Worm (Caenorhabditis elegans) whole organism, L2 larva: Measurements from ENCODE around the gene R13H7.2.

ENCODE experiments used
- F13H6.1 ChIP-seq: sonication (generic microtip); optimal IDR thresholded peaks from 2 replicates; lab custom pipeline; 2016; ENCODE audit warnings: missing genetic modification characterization, missing compliant biosample characterization
- R02D3.7 ChIP-seq: fragments of 150-350 bp; optimal IDR thresholded peaks from 2 replicates; lab custom pipeline; 2014; ENCODE audit warnings: missing biosample characterization, missing genetic modification characterization
- Y55F3AM.14 ChIP-seq: fragments of 200-800 bp; sonication (Bioruptor generic); optimal IDR thresholded peaks from 2 replicates; lab custom pipeline; 2018; ENCODE audit warnings: mild to moderate bottlenecking, missing genetic modification characterization, missing compliant biosample characterization
- ZK546.5 ChIP-seq: sonication (generic microtip); optimal IDR thresholded peaks from 2 replicates; lab custom pipeline; 2017; ENCODE audit warnings: missing biosample characterization, missing genetic modification characterization
- alr-1 ChIP-seq: fragments of 150-350 bp; optimal IDR thresholded peaks from 2 replicates; lab custom pipeline; 2014; ENCODE audit warnings: missing biosample characterization, missing genetic modification characterization
- ama-1 ChIP-seq: fragments of 150-350 bp; optimal IDR thresholded peaks from 2 replicates; lab custom pipeline; 2018; ENCODE audit warnings: inconsistent platforms
- blmp-1 ChIP-seq: sonication (generic microtip); optimal IDR thresholded peaks from 2 replicates; lab custom pipeline; 2017; ENCODE audit warnings: missing genetic modification characterization, mild to moderate bottlenecking, missing compliant biosample characterization, antibody characterized with exemption, moderate library complexity; ENCODE audit not compliant: insufficient read depth
- ceh-16 ChIP-seq: fragments of 150-350 bp; optimal IDR thresholded peaks from 2 replicates; lab custom pipeline; 2014; ENCODE audit warnings: missing biosample characterization, missing genetic modification characterization
- ceh-82 ChIP-seq: fragments of 150-350 bp; optimal IDR thresholded peaks from 2 replicates; lab custom pipeline; 2014; ENCODE audit warnings: missing biosample characterization, missing genetic modification characterization
- crh-2 ChIP-seq: sonication (generic microtip); optimal IDR thresholded peaks from 2 replicates; lab custom pipeline; 2017; ENCODE audit warnings: missing biosample characterization, missing genetic modification characterization
- fos-1 ChIP-seq: fragments of 150-350 bp; optimal IDR thresholded peaks from 2 replicates; lab custom pipeline; 2014; ENCODE audit warnings: missing biosample characterization, missing genetic modification characterization
- gmeb-1 ChIP-seq: fragments of 150-350 bp; optimal IDR thresholded peaks from 2 replicates; lab custom pipeline; 2014; ENCODE audit warnings: missing biosample characterization, missing genetic modification characterization
- lin-11 ChIP-seq: fragments of 150-350 bp; sonication (generic microtip); optimal IDR thresholded peaks from 2 replicates; lab custom pipeline; 2014; ENCODE audit warnings: missing biosample characterization, missing genetic modification characterization, inconsistent platforms, mixed read lengths
- lin-13 ChIP-seq: fragments of 150-350 bp; optimal IDR thresholded peaks from 2 replicates; lab custom pipeline; 2014; ENCODE audit warnings: missing biosample characterization, missing genetic modification reagents, missing genetic modification characterization
- lin-39 ChIP-seq: fragments of 150-350 bp; optimal IDR thresholded peaks from 2 replicates; lab custom pipeline; 2014; ENCODE audit warnings: missing biosample characterization, missing genetic modification reagents, missing genetic modification characterization
- lsy-2 ChIP-seq, 2 experiments: fragments of 150-350 bp in 1 of 2; sonication (generic microtip) in 1 of 2; optimal IDR thresholded peaks; 2 replicates each; lab custom pipeline; 2014 to 2017; ENCODE audit warnings: missing biosample characterization in 2 of 2, missing genetic modification characterization in 2 of 2
- mbf-1 ChIP-seq: sonication (generic microtip); optimal IDR thresholded peaks from 2 replicates; lab custom pipeline; 2017; ENCODE audit warnings: missing biosample characterization, missing genetic modification characterization
- nhr-10 ChIP-seq: sonication (generic microtip); optimal IDR thresholded peaks from 2 replicates; lab custom pipeline; 2017; ENCODE audit warnings: missing biosample characterization, missing genetic modification characterization
- nhr-11 ChIP-seq: fragments of 150-350 bp; optimal IDR thresholded peaks from 2 replicates; lab custom pipeline; 2014; ENCODE audit warnings: missing biosample characterization, missing genetic modification characterization
- nhr-12 ChIP-seq: fragments of 150-350 bp; optimal IDR thresholded peaks from 2 replicates; lab custom pipeline; 2014; ENCODE audit warnings: missing biosample characterization, missing genetic modification characterization
- nhr-129 ChIP-seq: fragments of 150-350 bp; optimal IDR thresholded peaks from 2 replicates; lab custom pipeline; 2014; ENCODE audit warnings: missing biosample characterization, missing genetic modification characterization
- nhr-21 ChIP-seq: fragments of 150-350 bp; optimal IDR thresholded peaks from 2 replicates; lab custom pipeline; 2014; ENCODE audit warnings: missing biosample characterization, missing genetic modification characterization
- nhr-23 ChIP-seq: fragments of 150-350 bp; optimal IDR thresholded peaks from 2 replicates; lab custom pipeline; 2014; ENCODE audit warnings: missing biosample characterization, missing genetic modification reagents, missing genetic modification characterization
- nhr-237 ChIP-seq: fragments of 150-350 bp; optimal IDR thresholded peaks from 2 replicates; lab custom pipeline; 2014; ENCODE audit warnings: missing biosample characterization, missing genetic modification characterization
- nhr-25 ChIP-seq: fragments of 150-350 bp; sonication (generic microtip); optimal IDR thresholded peaks from 3 replicates; lab custom pipeline; 2014; ENCODE audit warnings: missing biosample characterization, missing genetic modification characterization
- nhr-6 ChIP-seq: fragments of 150-350 bp; optimal IDR thresholded peaks from 2 replicates; lab custom pipeline; 2014; ENCODE audit warnings: missing biosample characterization, missing genetic modification characterization
- nhr-77 ChIP-seq: fragments of 150-350 bp; optimal IDR thresholded peaks from 2 replicates; lab custom pipeline; 2014; ENCODE audit warnings: missing biosample characterization, missing genetic modification characterization
- peb-1 ChIP-seq: fragments of 150-350 bp; optimal IDR thresholded peaks from 2 replicates; lab custom pipeline; 2014; ENCODE audit warnings: missing biosample characterization, missing genetic modification characterization
- skn-1 ChIP-seq: sonication (generic microtip); optimal IDR thresholded peaks from 2 replicates; lab custom pipeline; 2017; ENCODE audit warnings: missing biosample characterization, missing genetic modification characterization
- sma-3 ChIP-seq: sonication (generic microtip); optimal IDR thresholded peaks from 2 replicates; lab custom pipeline; 2016; ENCODE audit warnings: missing genetic modification reagents, missing genetic modification characterization, missing compliant biosample characterization
- unc-55 ChIP-seq: fragments of 150-350 bp; sonication (generic microtip); optimal IDR thresholded peaks from 3 replicates; lab custom pipeline; 2014; ENCODE audit warnings: missing biosample characterization, missing genetic modification reagents, missing genetic modification characterization
- unc-62 ChIP-seq: fragments of 150-350 bp; optimal IDR thresholded peaks from 2 replicates; lab custom pipeline; 2014; ENCODE audit warnings: missing biosample characterization, missing genetic modification reagents, missing genetic modification characterization
- zag-1 ChIP-seq: fragments of 150-350 bp; optimal IDR thresholded peaks from 2 replicates; lab custom pipeline; 2014; ENCODE audit warnings: missing biosample characterization, missing genetic modification characterization
- ztf-1 ChIP-seq: fragments of 200-800 bp; sonication (Bioruptor generic); conservative IDR thresholded peaks from 2 replicates; pipeline ENCODE4 v1.3.6; 2022; ENCODE audit warnings: missing genetic modification characterization, missing compliant biosample characterization
- ztf-11 ChIP-seq: sonication (generic microtip); optimal IDR thresholded peaks from 2 replicates; lab custom pipeline; 2017; ENCODE audit warnings: missing biosample characterization, missing genetic modification characterization
- ztf-4 ChIP-seq: fragments of 150-350 bp; optimal IDR thresholded peaks from 2 replicates; lab custom pipeline; 2014; ENCODE audit warnings: missing biosample characterization, missing genetic modification characterization

Gene R13H7.2

DNA sequence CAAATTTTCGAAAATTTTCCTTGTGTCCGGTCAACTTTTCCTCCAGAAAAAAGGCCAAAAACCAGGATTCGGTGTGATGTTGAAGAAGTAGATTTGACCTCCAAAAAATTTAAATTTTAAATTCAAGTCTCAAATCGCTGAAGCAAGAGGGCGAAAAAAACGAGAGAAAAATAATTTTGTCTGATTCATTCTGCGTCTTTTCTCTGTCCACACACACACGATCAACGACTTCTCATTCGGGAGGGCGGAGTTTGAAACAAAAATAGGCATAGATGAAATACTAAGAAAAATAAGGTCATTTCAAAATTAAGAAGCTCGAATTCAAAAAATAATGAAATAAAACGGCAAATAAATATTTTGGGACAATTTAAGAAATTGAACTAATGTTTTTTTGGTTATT is at the start of gene R13H7.2:
Gene R13H7.2 (minus strand): TSS at position 101 of the 400 bp plus-strand sequence.
- TF ChIP-seq nhr-129 (tag; lab: Kevin White, UChicago) (no peak), nhr-237 (tag; lab: Kevin White, UChicago) (no peak), blmp-1 (no peak), unc-55 (GFP tag; lab: Kevin White, UChicago) (no peak), nhr-10 (tag; lab: Kevin White, UChicago) (no peak), ztf-1 (GFP tag; lab: Robert Waterston, UW) (no peak), mbf-1 (tag; lab: Kevin White, UChicago) (no peak), ZK546.5 (tag; lab: Kevin White, UChicago) (no peak), R02D3.7 (tag; lab: Kevin White, UChicago) (no peak), skn-1 (no peak), F13H6.1 (tag; lab: Kevin White, UChicago) (no peak), nhr-12 (tag; lab: Kevin White, UChicago) (no peak), nhr-11 (no peak), fos-1 (tag; lab: Kevin White, UChicago) (no peak), ceh-16 (tag; lab: Kevin White, UChicago) (no peak), ztf-11 (tag; lab: Kevin White, UChicago) (no peak), ama-1 (no peak), nhr-23 (tag; lab: Kevin White, UChicago) (no peak), nhr-6 (tag; lab: Kevin White, UChicago) (no peak), lin-11 (no peak)

DNA sequence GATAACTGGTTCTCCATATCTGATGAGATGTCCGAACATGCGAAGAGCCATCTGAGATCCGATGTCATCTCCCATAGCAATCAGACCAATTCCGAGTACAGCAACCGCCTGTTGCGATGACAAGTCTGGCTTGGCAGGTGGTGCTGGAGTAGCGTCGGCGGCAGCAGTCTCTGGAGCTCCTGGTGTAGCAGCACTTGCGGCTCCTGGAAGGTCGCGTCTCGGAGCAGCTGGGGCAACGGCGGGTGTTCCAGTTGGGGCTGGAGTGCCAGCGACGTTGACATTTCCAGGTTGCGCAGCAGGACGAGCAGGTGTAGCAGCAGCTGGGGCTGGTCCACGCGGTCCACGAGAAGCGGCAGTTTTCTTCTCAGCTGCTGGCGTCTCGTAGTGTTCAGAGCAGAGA is 48.3 kb upstream of the R13H7.2 start:
- no peak for TF ChIP-seq unc-62 (GFP tag; lab: Kevin White, UChicago)
- no peak for TF ChIP-seq gmeb-1 (tag; lab: Kevin White, UChicago)
- TF ChIP-seq lin-13, result no peak
- no peak for TF ChIP-seq F13H6.1 (tag; lab: Kevin White, UChicago)
- no peak for TF ChIP-seq alr-1 (tag; lab: Kevin White, UChicago)
- no peak for TF ChIP-seq lin-39 (tag; lab: Kevin White, UChicago)
- TF ChIP-seq blmp-1, result no peak
- no peak for TF ChIP-seq nhr-77
- TF ChIP-seq nhr-23 (tag; lab: Kevin White, UChicago), result no peak
- TF ChIP-seq lin-11, result no peak
- no peak for TF ChIP-seq mbf-1 (tag; lab: Kevin White, UChicago)
- no peak for TF ChIP-seq nhr-6 (tag; lab: Kevin White, UChicago)

ce11 chrIV:6905947-6906489 is 46.8 kb upstream of the R13H7.2 start, which contains the start of the genes T22D1.17 and T22D1.8:
Gene T22D1.17, plus strand, starts transcription at chrIV:6905997.
Gene T22D1.8, minus strand, starts transcription at chrIV:6906348.
- no peak for TF ChIP-seq ZK546.5 (tag; lab: Kevin White, UChicago)
- peak; percentile 2 for TF ChIP-seq nhr-21 (tag; lab: Kevin White, UChicago)
- peak; percentile 62 for TF ChIP-seq nhr-25 (tag; lab: Kevin White, UChicago)

- no peak for TF ChIP-seq nhr-237 (tag; lab: Kevin White, UChicago)
- no peak for TF ChIP-seq lin-13
- no peak for TF ChIP-seq lin-11
- TF ChIP-seq ceh-82 (tag; lab: Kevin White, UChicago), result no peak
- no peak for TF ChIP-seq crh-2 (tag; lab: Kevin White, UChicago)
- no peak for TF ChIP-seq unc-55 (GFP tag; lab: Kevin White, UChicago)
- TF ChIP-seq alr-1 (tag; lab: Kevin White, UChicago), result no peak
- TF ChIP-seq unc-62 (GFP tag; lab: Kevin White, UChicago), result no peak
- no peak for TF ChIP-seq ztf-11 (tag; lab: Kevin White, UChicago)
- no peak for TF ChIP-seq peb-1 (tag; lab: Kevin White, UChicago)
- TF ChIP-seq lin-39 (tag; lab: Kevin White, UChicago), result no peak
- TF ChIP-seq blmp-1, result no peak
- TF ChIP-seq, all 48 proteins: peak for 0
Observed at ce11 chrIV:6905428-6905827, 46.3 kb upstream of the R13H7.2 start.

DNA sequence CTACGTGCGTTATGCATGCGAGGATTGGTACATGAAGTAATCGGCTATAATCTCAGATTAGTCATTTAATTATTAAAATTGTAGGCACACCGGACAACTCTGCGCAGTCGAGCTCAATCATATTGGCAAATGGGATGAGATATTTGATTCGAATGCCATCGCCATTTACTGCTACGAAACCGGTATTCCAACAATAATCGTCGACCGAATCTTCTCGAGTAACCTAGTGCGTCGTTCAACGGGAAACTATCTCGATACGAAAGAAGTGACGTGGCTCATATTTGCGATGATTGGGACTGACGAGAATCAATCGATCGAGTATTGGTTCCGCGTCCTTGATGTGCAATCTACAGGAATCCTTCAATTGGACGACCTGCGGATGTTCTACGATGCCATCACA is 45.4 kb upstream of the R13H7.2 start:
- TF ChIP-seq Y55F3AM.14 (GFP tag; lab: Kevin White, UChicago) (no peak), nhr-10 (tag; lab: Kevin White, UChicago) (no peak), nhr-21 (tag; lab: Kevin White, UChicago) (no peak), nhr-6 (tag; lab: Kevin White, UChicago) (no peak), sma-3 (GFP tag; lab: Kevin White, UChicago) (no peak), ztf-4 (tag; lab: Kevin White, UChicago) (no peak), R02D3.7 (tag; lab: Kevin White, UChicago) (no peak), ceh-82 (tag; lab: Kevin White, UChicago) (no peak), nhr-237 (tag; lab: Kevin White, UChicago) (no peak), ZK546.5 (tag; lab: Kevin White, UChicago) (no peak), nhr-23 (tag; lab: Kevin White, UChicago) (no peak), zag-1 (no peak), ztf-11 (tag; lab: Kevin White, UChicago) (no peak), nhr-77 (no peak), lsy-2 (tag; optimal IDR thresholded peaks at IDR 0.05; lab: Kevin White, UChicago) (no peak)
- TF ChIP-seq, all 48 proteins: peak for 0
